Worm (Caenorhabditis elegans) whole organism, mixed stage, embryonic: Measurements from ENCODE around the gene T25B2.2.

Experiments used
- M03D4.4 ChIP-seq: sonication (generic microtip); optimal IDR thresholded peaks from 2 replicates; lab custom pipeline; 2017; ENCODE audit warnings: mild to moderate bottlenecking, missing genetic modification characterization, missing compliant biosample characterization
- bed-3 ChIP-seq: fragments of 200-800 bp; sonication (Bioruptor generic); optimal IDR thresholded peaks from 3 replicates; lab custom pipeline; 2018; ENCODE audit warnings: mild to moderate bottlenecking, missing genetic modification characterization, moderate library complexity, missing compliant biosample characterization
- blmp-1 ChIP-seq: fragments of 150-350 bp; optimal IDR thresholded peaks from 2 replicates; lab custom pipeline; 2014; ENCODE audit warnings: missing biosample characterization, missing genetic modification characterization
- ceh-39 ChIP-seq: fragments of 150-350 bp; optimal IDR thresholded peaks from 2 replicates; lab custom pipeline; 2014; ENCODE audit warnings: missing biosample characterization, missing genetic modification characterization
- ces-1 ChIP-seq: fragments of 150-350 bp; optimal IDR thresholded peaks from 2 replicates; lab custom pipeline; 2014; ENCODE audit warnings: missing biosample characterization, missing genetic modification reagents, missing genetic modification characterization
- cnd-1 ChIP-seq: fragments of 200-800 bp; sonication (Bioruptor generic); optimal IDR thresholded peaks from 2 replicates; lab custom pipeline; 2018; ENCODE audit warnings: mild to moderate bottlenecking, missing genetic modification characterization, missing compliant biosample characterization
- drap-1 ChIP-seq: fragments of 200-800 bp; sonication (Bioruptor generic); optimal IDR thresholded peaks from 3 replicates; lab custom pipeline; 2018; ENCODE audit warnings: mild to moderate bottlenecking, missing genetic modification characterization, missing compliant biosample characterization
- elt-3 ChIP-seq: fragments of 150-350 bp; optimal IDR thresholded peaks from 2 replicates; lab custom pipeline; 2014; ENCODE audit warnings: missing biosample characterization, missing genetic modification characterization
- flh-1 ChIP-seq: fragments of 200-800 bp; sonication (Bioruptor generic); optimal IDR thresholded peaks from 2 replicates; lab custom pipeline; 2018; ENCODE audit warnings: mild to moderate bottlenecking, missing genetic modification characterization, moderate library complexity, missing compliant biosample characterization
- ham-2 ChIP-seq: fragments of 200-800 bp; sonication (Bioruptor generic); optimal IDR thresholded peaks from 2 replicates; lab custom pipeline; 2018; ENCODE audit warnings: mild to moderate bottlenecking, missing genetic modification characterization, missing compliant biosample characterization
- hlh-1 ChIP-seq: fragments of 150-350 bp; optimal IDR thresholded peaks from 2 replicates; lab custom pipeline; 2014; ENCODE audit warnings: missing biosample characterization, missing genetic modification reagents, missing genetic modification characterization
- lin-13 ChIP-seq: fragments of 150-350 bp; optimal IDR thresholded peaks from 2 replicates; lab custom pipeline; 2014; ENCODE audit warnings: missing biosample characterization, missing genetic modification characterization
- lin-32 ChIP-seq: fragments of 200-800 bp; sonication (Bioruptor generic); optimal IDR thresholded peaks from 2 replicates; lab custom pipeline; 2018; ENCODE audit warnings: mild to moderate bottlenecking, missing genetic modification characterization, missing compliant biosample characterization
- lsy-2 ChIP-seq: fragments of 150-350 bp; optimal IDR thresholded peaks from 2 replicates; lab custom pipeline; 2014; ENCODE audit warnings: missing biosample characterization, missing genetic modification characterization
- mab-5 ChIP-seq: fragments of 150-350 bp; optimal IDR thresholded peaks from 2 replicates; lab custom pipeline; 2014; ENCODE audit warnings: missing biosample characterization, missing genetic modification characterization
- mep-1 ChIP-seq: fragments of 150-350 bp; optimal IDR thresholded peaks from 2 replicates; lab custom pipeline; 2017; ENCODE audit warnings: missing biosample characterization, missing genetic modification reagents, missing genetic modification characterization, inconsistent platforms
- mls-2 ChIP-seq: sonication (generic microtip); optimal IDR thresholded peaks from 2 replicates; lab custom pipeline; 2016; ENCODE audit warnings: mild to moderate bottlenecking, missing genetic modification characterization, moderate library complexity, missing compliant biosample characterization
- nhr-2 ChIP-seq: fragments of 150-350 bp; optimal IDR thresholded peaks from 2 replicates; lab custom pipeline; 2014; ENCODE audit warnings: missing biosample characterization, missing genetic modification characterization
- nhr-237 ChIP-seq: fragments of 150-350 bp; optimal IDR thresholded peaks from 2 replicates; lab custom pipeline; 2014; ENCODE audit warnings: missing biosample characterization, missing genetic modification characterization
- nhr-28 ChIP-seq: fragments of 150-350 bp; optimal IDR thresholded peaks from 2 replicates; lab custom pipeline; 2014; ENCODE audit warnings: missing biosample characterization, missing genetic modification characterization
- nhr-76 ChIP-seq: sonication (generic microtip); optimal IDR thresholded peaks from 2 replicates; lab custom pipeline; 2017; ENCODE audit warnings: missing biosample characterization, missing genetic modification characterization
- pha-4 ChIP-seq: fragments of 150-350 bp; optimal IDR thresholded peaks from 2 replicates; lab custom pipeline; 2018; ENCODE audit warnings: missing biosample characterization, missing genetic modification reagents, missing genetic modification characterization
- sem-2 ChIP-seq: fragments of 200-800 bp; sonication (Bioruptor generic); optimal IDR thresholded peaks from 2 replicates; lab custom pipeline; 2018; ENCODE audit warnings: mild to moderate bottlenecking, missing genetic modification characterization, missing compliant biosample characterization
- snpc-4 ChIP-seq: fragments of 150-350 bp; optimal IDR thresholded peaks from 2 replicates; lab custom pipeline; 2014; ENCODE audit warnings: missing biosample characterization, missing genetic modification characterization
- sptf-1 ChIP-seq: sonication (generic microtip); optimal IDR thresholded peaks from 2 replicates; lab custom pipeline; 2017; ENCODE audit warnings: mild to moderate bottlenecking, missing genetic modification characterization, moderate library complexity, missing compliant biosample characterization
- tbx-8 ChIP-seq: fragments of 200-800 bp; sonication (Bioruptor generic); optimal IDR thresholded peaks from 2 replicates; lab custom pipeline; 2018; ENCODE audit warnings: mild to moderate bottlenecking, missing genetic modification characterization, moderate library complexity, missing compliant biosample characterization
- unc-120 ChIP-seq: sonication (generic microtip); optimal IDR thresholded peaks from 2 replicates; lab custom pipeline; 2017; ENCODE audit warnings: missing genetic modification characterization, missing compliant biosample characterization; ENCODE audit not compliant: poor library complexity, severe bottlenecking
- unc-39 ChIP-seq: fragments of 150-350 bp; optimal IDR thresholded peaks from 2 replicates; lab custom pipeline; 2014; ENCODE audit warnings: missing biosample characterization, missing genetic modification characterization
- unc-62 ChIP-seq: fragments of 150-350 bp; optimal IDR thresholded peaks from 2 replicates; lab custom pipeline; 2014; ENCODE audit warnings: missing biosample characterization, missing genetic modification reagents, missing genetic modification characterization
- zip-8 ChIP-seq: fragments of 150-350 bp; optimal IDR thresholded peaks from 2 replicates; lab custom pipeline; 2014; ENCODE audit warnings: missing biosample characterization, missing genetic modification characterization

The T25B2.2 gene

DNA sequence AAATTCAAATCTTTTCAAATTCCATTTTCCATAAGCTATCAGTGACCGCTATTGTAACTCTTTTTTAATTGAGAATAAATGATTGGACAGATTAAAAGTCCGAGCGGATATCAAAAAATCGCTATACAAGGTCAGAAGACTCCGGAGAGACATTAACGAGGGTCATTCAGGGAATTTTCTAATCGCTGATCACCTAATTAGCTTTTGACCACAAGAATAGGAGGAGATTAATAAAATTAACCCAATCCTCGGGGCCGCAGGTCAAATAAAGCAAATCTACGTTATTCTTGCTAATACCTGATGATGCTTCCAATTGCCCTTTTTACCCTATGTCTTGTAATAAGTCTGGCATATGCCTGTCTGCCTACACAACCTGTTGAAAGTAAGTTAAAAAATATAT lies 4.2 kb downstream of the T25B2.2 start, which contains the start of gene T25B2.1:
Gene T25B2.1, plus strand, starts transcription at position 301 of the 400 bp plus-strand sequence.
- TF ChIP-seq lin-13 (tag; lab: Kevin White, UChicago) (no peak), mep-1 (tag; lab: Kevin White, UChicago) (no peak), sem-2 (no peak)

DNA sequence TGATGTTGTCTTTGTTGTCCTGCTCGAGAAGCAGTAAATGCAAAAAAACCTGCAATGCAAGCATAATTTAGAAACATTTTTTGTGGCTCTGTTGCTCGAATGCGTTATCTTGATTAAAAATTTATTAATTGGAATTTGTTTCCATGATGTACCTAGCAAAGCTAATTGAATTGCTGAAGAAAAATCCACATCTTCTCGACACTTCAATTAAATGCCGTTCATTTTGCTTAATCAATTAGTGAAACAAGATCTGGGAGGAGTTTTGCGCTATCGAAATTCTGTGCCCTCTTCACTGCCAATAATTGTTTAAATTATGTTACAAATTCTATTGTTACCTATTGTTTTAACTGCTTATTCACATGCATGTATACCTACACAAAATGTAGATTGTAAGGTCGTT lies 6.4 kb downstream of the T25B2.2 start, which contains the start of gene T25B2.3:
Gene T25B2.3, plus strand, starts transcription at position 301 of the 400 bp plus-strand sequence.
- TF ChIP-seq nhr-28 (tag; lab: Kevin White, UChicago) = no peak
- TF ChIP-seq unc-62 = no peak
- no peak for TF ChIP-seq blmp-1
- no peak for TF ChIP-seq nhr-237 (tag; lab: Kevin White, UChicago)
- TF ChIP-seq lsy-2 (tag; lab: Kevin White, UChicago) = no peak
- TF ChIP-seq snpc-4 (tag; lab: Kevin White, UChicago) = no peak
- no peak for TF ChIP-seq ceh-39 (tag; lab: Kevin White, UChicago)
- TF ChIP-seq M03D4.4 (tag; lab: Kevin White, UChicago) = no peak
- no peak for TF ChIP-seq hlh-1
- TF ChIP-seq lin-32 (GFP tag; lab: Kevin White, UChicago) = no peak
- TF ChIP-seq ham-2 (GFP tag; lab: Kevin White, UChicago) = no peak

DNA sequence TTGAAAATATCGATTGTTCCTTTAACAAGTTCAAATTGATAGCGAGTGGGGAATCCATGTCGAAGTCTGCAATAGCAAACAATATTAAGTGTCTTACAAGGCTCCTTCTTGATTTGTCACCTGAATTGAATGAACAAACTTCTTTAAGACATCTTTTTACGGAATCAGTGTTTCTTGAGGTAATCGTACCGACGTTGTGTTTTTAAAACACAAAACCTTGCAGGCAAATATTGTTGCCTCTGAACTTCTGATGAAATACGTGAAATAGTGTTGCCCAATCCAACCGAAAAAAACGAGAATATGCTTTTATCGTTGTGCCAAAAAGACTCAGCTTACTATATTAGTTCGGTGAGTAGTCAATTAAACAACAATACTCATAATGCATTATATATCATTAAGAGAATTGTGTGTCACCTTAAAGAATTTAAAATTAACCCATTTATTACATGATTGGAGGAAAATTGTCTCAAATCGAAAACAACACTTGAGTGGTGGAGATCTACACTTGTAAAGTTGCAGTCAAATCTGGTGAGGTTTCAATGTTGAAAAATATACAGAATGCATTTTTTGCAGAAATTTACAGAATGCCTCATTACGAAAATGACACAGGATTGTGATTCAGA lies 8.6 kb downstream of the T25B2.2 start, which contains the start of the genes T25B2.4 and T13C5.3:
Gene T25B2.4, plus strand, starts transcription at position 301 of the 623 bp plus-strand sequence.
Gene T13C5.3, plus strand, starts transcription at position 573 of the 623 bp plus-strand sequence.
- TF ChIP-seq ces-1 (GFP tag; lab: Kevin White, UChicago) (no peak), zip-8 (tag; lab: Kevin White, UChicago) (no peak), cnd-1 (tag; lab: Kevin White, UChicago) (no peak), hlh-1 (no peak), nhr-28 (tag; lab: Kevin White, UChicago) (no peak), bed-3 (GFP tag; lab: Kevin White, UChicago) (no peak), unc-62 (no peak), mls-2 (no peak), lin-32 (GFP tag; lab: Kevin White, UChicago) (no peak), sptf-1 (no peak), elt-3 (tag; lab: Kevin White, UChicago) (no peak), tbx-8 (no peak), snpc-4 (tag; lab: Kevin White, UChicago) (no peak), mab-5 (tag; lab: Kevin White, UChicago) (no peak)

DNA sequence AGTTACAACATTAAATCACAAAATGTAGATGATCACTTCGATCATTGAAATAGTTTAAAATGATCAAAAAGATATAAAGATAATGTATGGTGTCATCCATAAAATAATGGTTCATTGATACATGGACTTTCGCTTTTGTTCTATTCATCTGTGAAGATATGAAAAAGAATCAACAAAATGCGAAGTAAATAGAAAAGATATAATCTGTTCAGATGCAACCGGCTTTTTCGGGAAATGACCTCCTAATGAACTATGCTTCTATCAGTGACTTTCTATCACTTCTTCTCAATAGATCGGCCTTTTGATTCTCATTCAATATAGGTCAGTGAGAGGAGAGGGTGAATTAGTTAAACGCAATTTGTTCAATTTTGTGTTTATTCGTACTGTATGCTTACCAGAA lies 9.5 kb downstream of the T25B2.2 start:
- TF ChIP-seq flh-1 (GFP tag; lab: Kevin White, UChicago) = no peak
- no peak for TF ChIP-seq bed-3 (GFP tag; lab: Kevin White, UChicago)
- peak; percentile 73 for TF ChIP-seq blmp-1

DNA sequence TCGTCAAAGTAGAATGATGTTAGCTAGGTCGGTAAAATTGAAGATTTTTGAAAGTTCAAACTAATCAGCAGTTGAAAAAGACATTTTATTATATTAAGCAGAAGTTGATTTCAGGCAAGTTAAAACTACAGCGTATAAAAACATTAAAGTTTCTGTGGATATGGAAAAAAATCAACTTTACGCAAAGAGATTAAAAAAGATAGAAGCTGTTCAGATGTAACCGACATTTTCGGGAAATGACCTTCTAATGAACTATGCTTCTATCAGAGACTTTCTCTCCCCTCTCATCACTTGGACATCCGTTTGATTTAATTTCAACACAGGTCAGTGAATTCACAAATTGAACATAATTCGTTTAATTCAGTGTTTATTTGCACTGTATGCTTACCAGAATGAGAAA lies 10.8 kb downstream of the T25B2.2 start, which contains the start of gene T13C5.7:
Gene T13C5.7, plus strand, starts transcription at position 301 of the 400 bp plus-strand sequence.
- TF ChIP-seq tbx-8 = no peak
- no peak for TF ChIP-seq lsy-2 (tag; lab: Kevin White, UChicago)
- TF ChIP-seq elt-3 (tag; lab: Kevin White, UChicago) = no peak
- TF ChIP-seq drap-1 (GFP tag; lab: Kevin White, UChicago) = no peak
- no peak for TF ChIP-seq bed-3 (GFP tag; lab: Kevin White, UChicago)
- no peak for TF ChIP-seq flh-1 (GFP tag; lab: Kevin White, UChicago)

DNA sequence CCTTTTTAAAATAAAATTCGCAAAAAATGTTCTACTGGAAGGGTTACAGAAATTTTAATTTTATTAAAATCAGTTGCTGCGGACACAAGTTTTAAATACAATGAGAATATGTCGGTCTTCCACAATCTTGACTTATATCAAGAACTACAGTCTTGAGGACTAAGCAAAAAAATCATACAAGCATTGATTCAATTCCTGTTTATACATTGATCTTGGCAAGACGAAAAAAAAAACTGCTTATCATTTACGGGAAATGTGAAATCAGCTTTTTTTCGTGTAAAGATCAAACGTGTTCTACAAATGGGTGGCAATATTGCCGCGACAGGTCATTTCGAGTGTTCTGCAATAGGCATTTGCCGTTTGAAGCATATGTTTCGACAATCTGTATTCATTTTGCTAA lies 15.3 kb downstream of the T25B2.2 start, which contains the start of gene T13C5.2:
Gene T13C5.2, plus strand, starts transcription at position 301 of the 400 bp plus-strand sequence.
- no peak for TF ChIP-seq nhr-76 (tag; lab: Kevin White, UChicago)
- no peak for TF ChIP-seq lin-32 (GFP tag; lab: Kevin White, UChicago)
- no peak for TF ChIP-seq drap-1 (GFP tag; lab: Kevin White, UChicago)
- TF ChIP-seq pha-4 (tag; lab: Kevin White, UChicago) = no peak
- TF ChIP-seq tbx-8 = no peak
- no peak for TF ChIP-seq nhr-2
- no peak for TF ChIP-seq unc-39 (tag; lab: Kevin White, UChicago)
- no peak for TF ChIP-seq flh-1 (GFP tag; lab: Kevin White, UChicago)
- no peak for TF ChIP-seq unc-62
- no peak for TF ChIP-seq mls-2
- no peak for TF ChIP-seq ham-2 (GFP tag; lab: Kevin White, UChicago)
- TF ChIP-seq mab-5 (tag; lab: Kevin White, UChicago) = no peak
- no peak for TF ChIP-seq M03D4.4 (tag; lab: Kevin White, UChicago)
- TF ChIP-seq unc-120 (tag; lab: Kevin White, UChicago) = no peak
- no peak for TF ChIP-seq ces-1 (GFP tag; lab: Kevin White, UChicago)
- no peak for TF ChIP-seq lin-13 (tag; lab: Kevin White, UChicago)
- no peak for TF ChIP-seq sem-2
